Fruit fly (Drosophila melanogaster): ENCODE measurements around the gene Ptp61F.

The Ptp61F gene

DNA sequence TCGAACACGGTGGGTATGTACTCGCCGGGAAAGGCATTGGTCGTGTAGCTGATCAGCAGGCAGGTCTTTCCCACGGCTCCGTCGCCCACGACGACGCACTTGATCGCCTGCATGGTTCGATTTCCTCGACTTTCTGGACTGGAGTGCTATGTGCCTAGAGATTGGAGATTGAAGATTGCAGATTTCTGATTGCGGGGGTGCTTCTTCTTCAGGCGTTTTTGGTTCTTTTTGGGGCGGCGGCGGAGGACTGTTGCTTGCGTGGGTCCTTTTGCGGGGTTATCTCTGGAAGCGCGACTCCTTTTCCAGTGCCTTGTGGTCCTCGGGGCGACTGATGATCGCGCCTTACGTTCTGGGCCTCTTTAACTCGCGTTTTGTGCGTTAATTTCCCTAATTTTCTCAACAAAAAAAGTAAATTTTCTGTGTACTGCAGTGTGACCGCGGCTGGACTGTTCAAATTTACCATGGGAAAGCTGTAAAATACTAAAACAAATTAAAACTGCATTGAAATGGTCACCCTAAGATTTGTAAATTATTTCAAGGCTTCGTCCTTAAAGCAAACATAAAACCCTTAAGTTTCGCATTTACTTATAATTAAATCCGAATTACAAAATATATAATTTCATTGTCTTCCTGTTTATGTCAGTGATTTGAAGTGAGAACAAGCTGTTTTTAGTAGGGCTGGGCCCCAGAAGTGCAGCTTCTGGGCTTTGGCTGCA lies 172.7 kb downstream of the Ptp61F start, which contains the start of the genes Rac1 and Acat2 (continued):
- TF ChIP-seq Hsf (GFP tag; optimal IDR thresholded peaks at IDR 0.05) (no peak), HmgD (GFP tag; optimal IDR thresholded peaks at IDR 0.05) (no peak), twi (tag; optimal IDR thresholded peaks at IDR 0.05) (peak; percentile 31), CG14860 (GFP tag; IDR thresholded peaks at IDR 0.05; ENCODE audit: partially characterized antibody) (0 out of 3 replicates have a peak, but pooled peaks have one; percentile 21), CG9609 (GFP tag; optimal IDR thresholded peaks at IDR 0.05) (no peak), NC2β (GFP tag; optimal IDR thresholded peaks at IDR 0.05) (peak; percentile 5), Ravus (GFP tag; IDR thresholded peaks at IDR 0.05) (no peak), Optix (GFP tag; IDR thresholded peaks at IDR 0.05) (no peak), Meics (GFP tag; optimal IDR thresholded peaks at IDR 0.05) (no peak), pfk (GFP tag; optimal IDR thresholded peaks at IDR 0.05) (no peak), zf30C (GFP tag; optimal IDR thresholded peaks at IDR 0.05) (peak; percentile 20), CG17385 (GFP tag; optimal IDR thresholded peaks at IDR 0.05) (peak; percentile 78), Fer2 (tag; optimal IDR thresholded peaks at IDR 0.05) (no peak), row (GFP tag; IDR thresholded peaks at IDR 0.05) (peak; percentile 58), CG15601 (tag; optimal IDR thresholded peaks at IDR 0.05) (peak; percentile 17), cas (GFP tag; IDR thresholded peaks at IDR 0.05) (no peak), chif (GFP tag; optimal IDR thresholded peaks at IDR 0.05) (peak in 1 of 2 experiments; percentile 12), stwl (tag; optimal IDR thresholded peaks at IDR 0.05) (peak; percentile 56), lola (GFP tag; optimal IDR thresholded peaks at IDR 0.05) (peak in 1 of 3 experiments; percentile 9), CG4424 (GFP tag; optimal IDR thresholded peaks at IDR 0.05) (no peak), grau (tag; optimal IDR thresholded peaks at IDR 0.05) (peak; percentile 26), CG6654 (GFP tag; optimal IDR thresholded peaks at IDR 0.05) (no peak), CG7786 (GFP tag; optimal IDR thresholded peaks at IDR 0.05) (no peak), CG17802 (tag; optimal IDR thresholded peaks at IDR 0.05) (peak; percentile 33), CG2116 (GFP tag; optimal IDR thresholded peaks at IDR 0.05) (peak; percentile 32), CG30020 (tag; optimal IDR thresholded peaks at IDR 0.05) (peak; percentile 79), Myb (GFP tag; optimal IDR thresholded peaks at IDR 0.05) (peak; percentile 47), Drgx (GFP tag; IDR thresholded peaks at IDR 0.05) (no peak), CG17829 (tag; optimal IDR thresholded peaks at IDR 0.05) (peak; percentile 55), CG2712 (tag; optimal IDR thresholded peaks at IDR 0.05) (peak; percentile 56), psq (GFP tag; optimal IDR thresholded peaks at IDR 0.05) (no peak), CG6254 (GFP tag; optimal IDR thresholded peaks at IDR 0.05) (no peak), Nf-YC (tag; optimal IDR thresholded peaks at IDR 0.05) (peak; percentile 43), sug (tag; optimal IDR thresholded peaks at IDR 0.05) (peak; percentile 37), Sry-δ (GFP tag; optimal IDR thresholded peaks at IDR 0.05) (peak; percentile 41), Fer1 (GFP tag; optimal IDR thresholded peaks at IDR 0.05) (no peak), CG7928 (GFP tag; optimal IDR thresholded peaks at IDR 0.05) (peak; percentile 64), CG32772 (GFP tag; IDR thresholded peaks at IDR 0.05) (no peak), CG10267 (tag; optimal IDR thresholded peaks at IDR 0.05) (peak; percentile 50), ken (GFP tag; IDR thresholded peaks at IDR 0.05) (no peak), E2f2 (GFP tag; IDR thresholded peaks at IDR 0.05) (peak; percentile 80), CG17328 (GFP tag; IDR thresholded peaks at IDR 0.05) (0 out of 2 replicates have a peak, but pooled peaks have one; percentile 30), CG17186 (GFP tag; optimal IDR thresholded peaks at IDR 0.05) (peak; percentile 47), CG6765 (GFP tag; optimal IDR thresholded peaks at IDR 0.05) (no peak), Bdp1 (GFP tag; optimal IDR thresholded peaks at IDR 0.05) (no peak), gfzf (GFP tag; optimal IDR thresholded peaks at IDR 0.05) (peak; percentile 94), Dip3 (GFP tag; optimal IDR thresholded peaks at IDR 0.05) (peak; percentile 11), CG15514 (GFP tag; optimal IDR thresholded peaks at IDR 0.05) (peak; percentile 61), Spps (tag; optimal IDR thresholded peaks at IDR 0.05) (no peak)

Data from whole organism, embryonic.